Worm (Caenorhabditis elegans) whole organism, L4 larva: Measurements from ENCODE around the gene H40L08.3.

Source experiments
- D1046.2 ChIP-seq: fragments of 200-800 bp; sonication (Bioruptor generic); IDR thresholded peaks from 2 replicates; pipeline ENCODE4 v1.3.6; 2022; ENCODE audit warnings: missing genetic modification characterization, missing compliant biosample characterization
- F37D6.2 ChIP-seq: sonication (generic microtip); optimal IDR thresholded peaks from 2 replicates; lab custom pipeline; 2016; ENCODE audit warnings: mild to moderate bottlenecking, missing genetic modification characterization, missing compliant biosample characterization
- F49E8.2 ChIP-seq: sonication (generic microtip); optimal IDR thresholded peaks from 2 replicates; lab custom pipeline; 2016; ENCODE audit warnings: missing compliant biosample characterization, mild to moderate bottlenecking, missing genetic modification characterization, borderline replicate concordance
- T20F7.1 ChIP-seq: fragments of 200-800 bp; sonication (Bioruptor generic); optimal IDR thresholded peaks from 2 replicates; lab custom pipeline; 2018; ENCODE audit warnings: mild to moderate bottlenecking, missing genetic modification characterization, missing compliant biosample characterization
- Y105C5A.15 ChIP-seq: fragments of 200-800 bp; sonication (Bioruptor generic); IDR thresholded peaks from 2 replicates; pipeline ENCODE4 v1.3.6; 2022; ENCODE audit warnings: missing genetic modification characterization, missing compliant biosample characterization
- Y48G9A.11 ChIP-seq: fragments of 200-800 bp; sonication (Bioruptor generic); IDR thresholded peaks from 2 replicates; pipeline ENCODE4 v1.3.6; 2022; ENCODE audit warnings: missing genetic modification reagents, missing genetic modification characterization, missing compliant biosample characterization
- Y5F2A.4 ChIP-seq: fragments of 200-800 bp; sonication (Bioruptor generic); optimal IDR thresholded peaks from 2 replicates; lab custom pipeline; 2018; ENCODE audit warnings: mild to moderate bottlenecking, missing genetic modification characterization, missing compliant biosample characterization
- ZK337.2 ChIP-seq: fragments of 200-800 bp; sonication (Bioruptor generic); IDR thresholded peaks from 2 replicates; pipeline ENCODE4 v1.3.6; 2022; ENCODE audit warnings: missing genetic modification reagents, missing genetic modification characterization, missing compliant biosample characterization
- aha-1 ChIP-seq: fragments of 150-350 bp; peaks from one replicate; lab custom pipeline; 2014; ENCODE audit warnings: missing biosample characterization, missing genetic modification characterization
- ama-1 ChIP-seq: fragments of 150-350 bp; optimal IDR thresholded peaks from 2 replicates; lab custom pipeline; 2014; ENCODE audit warnings: inconsistent platforms, mixed read lengths
- ceh-28 ChIP-seq: fragments of 150-350 bp; optimal IDR thresholded peaks from 2 replicates; lab custom pipeline; 2014; ENCODE audit warnings: missing biosample characterization, missing genetic modification reagents, missing genetic modification characterization
- ceh-32 ChIP-seq: sonication (generic microtip); optimal IDR thresholded peaks from 2 replicates; lab custom pipeline; 2016; ENCODE audit warnings: mild to moderate bottlenecking, missing genetic modification characterization, missing compliant biosample characterization; ENCODE audit not compliant: poor library complexity
- ceh-44 ChIP-seq: fragments of 200-800 bp; sonication (Bioruptor generic); IDR thresholded peaks from 2 replicates; pipeline ENCODE4 v1.3.6; 2022; ENCODE audit warnings: missing genetic modification reagents, missing genetic modification characterization, missing compliant biosample characterization
- cey-2 ChIP-seq: sonication (generic microtip); optimal IDR thresholded peaks from 3 replicates; lab custom pipeline; 2017; ENCODE audit warnings: missing genetic modification characterization, mild to moderate bottlenecking, missing compliant biosample characterization, antibody characterized with exemption, borderline replicate concordance; ENCODE audit not compliant: insufficient read depth
- dmd-6 ChIP-seq: fragments of 200-800 bp; sonication (Bioruptor generic); IDR thresholded peaks from 2 replicates; pipeline ENCODE4 v1.3.6; 2022; ENCODE audit warnings: missing genetic modification reagents, missing genetic modification characterization, missing compliant biosample characterization
- fkh-10 ChIP-seq: fragments of 150-350 bp; optimal IDR thresholded peaks from 2 replicates; lab custom pipeline; 2014; ENCODE audit warnings: missing biosample characterization, missing genetic modification reagents, missing genetic modification characterization
- hlh-11 ChIP-seq: fragments of 200-800 bp; sonication (Bioruptor generic); optimal IDR thresholded peaks from 2 replicates; lab custom pipeline; 2018; ENCODE audit warnings: mild to moderate bottlenecking, missing genetic modification characterization, missing compliant biosample characterization
- hlh-30 ChIP-seq: sonication (generic microtip); optimal IDR thresholded peaks from 2 replicates; lab custom pipeline; 2017; ENCODE audit warnings: antibody characterized with exemption, mild to moderate bottlenecking, missing genetic modification characterization, missing compliant biosample characterization; ENCODE audit not compliant: insufficient read depth
- lim-7 ChIP-seq: fragments of 200-800 bp; sonication (Bioruptor generic); IDR thresholded peaks from 2 replicates; pipeline ENCODE4 v1.3.6; 2022; ENCODE audit warnings: missing genetic modification characterization, missing compliant biosample characterization
- lin-1 ChIP-seq: fragments of 200-800 bp; sonication (Bioruptor generic); IDR thresholded peaks from 2 replicates; pipeline ENCODE4 v1.3.6; 2022; ENCODE audit warnings: missing genetic modification reagents, missing genetic modification characterization, missing compliant biosample characterization
- lin-13 ChIP-seq: fragments of 150-350 bp; optimal IDR thresholded peaks from 2 replicates; lab custom pipeline; 2014; ENCODE audit warnings: missing biosample characterization, missing genetic modification reagents, missing genetic modification characterization
- lin-15B ChIP-seq: fragments of 150-350 bp; sonication (generic microtip); optimal IDR thresholded peaks from 3 replicates; lab custom pipeline; 2014; ENCODE audit warnings: missing biosample characterization, missing genetic modification characterization
- madf-5 ChIP-seq, 2 experiments: fragments of 200-800 bp; sonication (Bioruptor generic); IDR thresholded peaks; 2 replicates each; pipeline ENCODE4 v1.3.6; 2022; ENCODE audit warnings: missing compliant biosample characterization in 2 of 2, missing genetic modification characterization in 2 of 2
- mep-1 ChIP-seq: fragments of 150-350 bp; sonication (generic microtip); optimal IDR thresholded peaks from 3 replicates; lab custom pipeline; 2014; ENCODE audit warnings: missing biosample characterization, missing genetic modification characterization
- mes-2 ChIP-seq: sonication (generic microtip); optimal IDR thresholded peaks from 2 replicates; lab custom pipeline; 2016; ENCODE audit warnings: missing genotype, mild to moderate bottlenecking, missing genetic modification characterization, missing compliant biosample characterization; ENCODE audit not compliant: poor library complexity, severe bottlenecking
- mxl-3 ChIP-seq: fragments of 200-800 bp; sonication (Bioruptor generic); optimal IDR thresholded peaks from 2 replicates; lab custom pipeline; 2018; ENCODE audit warnings: mild to moderate bottlenecking, missing genetic modification characterization, missing compliant biosample characterization
- nhr-10 ChIP-seq: fragments of 150-350 bp; optimal IDR thresholded peaks from 2 replicates; lab custom pipeline; 2014; ENCODE audit warnings: missing biosample characterization, missing genetic modification characterization
- nhr-237 ChIP-seq: sonication (generic microtip); optimal IDR thresholded peaks from 2 replicates; lab custom pipeline; 2017; ENCODE audit warnings: missing biosample characterization, missing genetic modification characterization
- nhr-25 ChIP-seq: sonication (generic microtip); optimal IDR thresholded peaks from 2 replicates; lab custom pipeline; 2017; ENCODE audit warnings: missing genetic modification characterization, mild to moderate bottlenecking, missing compliant biosample characterization, antibody characterized with exemption, moderate library complexity, borderline replicate concordance; ENCODE audit not compliant: insufficient read depth
- nhr-28 ChIP-seq: fragments of 150-350 bp; optimal IDR thresholded peaks from 2 replicates; lab custom pipeline; 2014; ENCODE audit warnings: missing biosample characterization, missing genetic modification characterization
- nhr-41 ChIP-seq: fragments of 200-800 bp; sonication (Bioruptor generic); IDR thresholded peaks from 2 replicates; pipeline ENCODE4 v1.3.6; 2022; ENCODE audit warnings: missing genetic modification reagents, missing genetic modification characterization, missing compliant biosample characterization
- nhr-6 ChIP-seq: fragments of 150-350 bp; optimal IDR thresholded peaks from 2 replicates; lab custom pipeline; 2014; ENCODE audit warnings: missing biosample characterization, missing genetic modification characterization
- pha-4 ChIP-seq, 2 experiments: fragments of 150-350 bp in 1 of 2; fragments of 200-800 bp in 1 of 2; sonication (Bioruptor generic) in 1 of 2; IDR thresholded peaks in 1 of 2; optimal IDR thresholded peaks in 1 of 2; 2 replicates each; pipeline versions ENCODE4 v1.3.6 to Lab custom; 2014 to 2022; ENCODE audit warnings: missing genetic modification characterization in 2 of 2, missing genetic modification reagents in 2 of 2, missing biosample characterization in 1 of 2, missing compliant biosample characterization in 1 of 2
- php-3 ChIP-seq: fragments of 200-800 bp; sonication (Bioruptor generic); IDR thresholded peaks from 2 replicates; pipeline ENCODE4 v1.3.6; 2022; ENCODE audit warnings: missing genetic modification reagents, missing genetic modification characterization, missing compliant biosample characterization
- saeg-2 ChIP-seq: fragments of 200-800 bp; sonication (Bioruptor generic); IDR thresholded peaks from 2 replicates; pipeline ENCODE4 v1.3.6; 2022; ENCODE audit warnings: missing genetic modification reagents, missing genetic modification characterization, missing compliant biosample characterization
- snpc-4 ChIP-seq: fragments of 150-350 bp; optimal IDR thresholded peaks from 2 replicates; lab custom pipeline; 2014; ENCODE audit warnings: missing biosample characterization, missing genetic modification characterization
- spr-1 ChIP-seq: sonication (generic microtip); optimal IDR thresholded peaks from 2 replicates; lab custom pipeline; 2016; ENCODE audit warnings: mild to moderate bottlenecking, missing genetic modification characterization, missing compliant biosample characterization
- unc-130 ChIP-seq: sonication (generic microtip); optimal IDR thresholded peaks from 2 replicates; lab custom pipeline; 2016; ENCODE audit warnings: missing genetic modification reagents, missing genetic modification characterization, missing compliant biosample characterization
- unc-39 ChIP-seq: sonication (generic microtip); optimal IDR thresholded peaks from 2 replicates; lab custom pipeline; 2017; ENCODE audit warnings: missing biosample characterization, missing genetic modification characterization
- unc-62 ChIP-seq, 3 experiments: fragments of 150-350 bp in 1 of 3; sonication (generic microtip); optimal IDR thresholded peaks in 2 of 3; peaks in 1 of 3; 1 replicate in 1 of 3; 2 replicates in 2 of 3; lab custom pipeline; 2014 to 2017; ENCODE audit warnings: missing biosample characterization in 3 of 3, missing genetic modification characterization in 3 of 3, missing genetic modification reagents in 3 of 3, missing genotype in 1 of 3
- zfp-2 ChIP-seq: sonication (generic microtip); optimal IDR thresholded peaks from 2 replicates; lab custom pipeline; 2016; ENCODE audit warnings: mild to moderate bottlenecking, missing genetic modification characterization, missing compliant biosample characterization
- zfp-3 ChIP-seq: fragments of 200-800 bp; sonication (Bioruptor generic); conservative IDR thresholded peaks from 2 replicates; pipeline ENCODE4 v1.3.6; 2022; ENCODE audit warnings: missing genetic modification reagents, missing genetic modification characterization, missing compliant biosample characterization
- zip-11 ChIP-seq: fragments of 200-800 bp; sonication (Bioruptor generic); IDR thresholded peaks from 2 replicates; pipeline ENCODE4 v1.3.6; 2022; ENCODE audit warnings: missing genetic modification characterization, missing compliant biosample characterization

H40L08.3 gene

ce11 chrX:15073479-15073878 lies 2.4 kb downstream of the H40L08.3 start:
- peak; percentile 47 for TF ChIP-seq snpc-4 (tag; lab: Kevin White, UChicago)
- TF ChIP-seq zfp-3 (GFP tag; lab: Robert Waterston, UW): no peak
- no peak for TF ChIP-seq saeg-2
- TF ChIP-seq ceh-32 (tag; lab: Kevin White, UChicago): no peak
- no peak for TF ChIP-seq D1046.2 (GFP tag; lab: Robert Waterston, UW)
- TF ChIP-seq T20F7.1 (GFP tag; lab: Kevin White, UChicago): no peak
- no peak for TF ChIP-seq ama-1
- TF ChIP-seq ZK337.2: no peak
- TF ChIP-seq mes-2: peak; percentile 34
- no peak for TF ChIP-seq hlh-30
- no peak for TF ChIP-seq Y48G9A.11 (GFP tag; lab: Robert Waterston, UW)
- no peak for TF ChIP-seq lin-1 (GFP tag; lab: Robert Waterston, UW)
- TF ChIP-seq ceh-44: no peak

ce11 chrX:15072877-15073276 lies 3.0 kb downstream of the H40L08.3 start:
- TF ChIP-seq Y5F2A.4 (no peak), nhr-41 (GFP tag; lab: Robert Waterston, UW) (no peak), mxl-3 (peak; percentile 35), nhr-28 (tag; lab: Kevin White, UChicago) (peak; percentile 28), ceh-44 (no peak), Y105C5A.15 (no peak), nhr-6 (tag; lab: Kevin White, UChicago) (no peak), cey-2 (tag; lab: Kevin White, UChicago) (no peak), ceh-28 (peak; percentile 21), lin-13 (GFP tag; lab: Kevin White, UChicago) (no peak), lim-7 (GFP tag; lab: Robert Waterston, UW) (no peak), unc-130 (no peak), mep-1 (tag; lab: Kevin White, UChicago) (no peak), fkh-10 (GFP tag; lab: Kevin White, UChicago) (no peak), php-3 (GFP tag; lab: Robert Waterston, UW) (no peak), zfp-3 (GFP tag; lab: Robert Waterston, UW) (no peak), nhr-10 (tag; lab: Kevin White, UChicago) (no peak), unc-39 (no peak), ama-1 (no peak), aha-1 (peak; percentile 2), hlh-11 (peak; percentile 54), spr-1 (no peak), zip-11 (GFP tag; lab: Robert Waterston, UW) (no peak), nhr-25 (tag; lab: Kevin White, UChicago) (peak; percentile 22), lin-15B (tag; lab: Kevin White, UChicago) (no peak), F49E8.2 (no peak), unc-62 (GFP tag; optimal IDR thresholded peaks at IDR 0.05 in 1 of 2; lab: Kevin White, UChicago) (peak in 1 of 2 experiments; percentile 99), unc-62 (tag; optimal IDR thresholded peaks at IDR 0.05; lab: Kevin White, UChicago) (no peak), dmd-6 (0 out of 2 replicates have a peak, but pooled peaks have one; percentile 17), madf-5 (GFP tag; IDR thresholded peaks at IDR 0.05; lab: Robert Waterston, UW) (no peak), nhr-237 (no peak), F37D6.2 (no peak), pha-4 (GFP tag; IDR thresholded peaks at IDR 0.05; lab: Robert Waterston, UW) (no peak), pha-4 (tag; optimal IDR thresholded peaks at IDR 0.05; lab: Kevin White, UChicago) (no peak), D1046.2 (GFP tag; lab: Robert Waterston, UW) (no peak), ceh-32 (tag; lab: Kevin White, UChicago) (no peak), zfp-2 (tag; lab: Kevin White, UChicago) (no peak), hlh-30 (peak; percentile 35)
- TF ChIP-seq, all 104 proteins: peak for 9
